Worm (Caenorhabditis elegans) whole organism, midembryonic: Measurements from ENCODE around the gene T07C12.10.

Experiments used
- cog-1 ChIP-seq: sonication (generic microtip); optimal IDR thresholded peaks from 2 replicates; lab custom pipeline; 2016; ENCODE audit warnings: missing genetic modification characterization, missing compliant biosample characterization
- flt-1 ChIP-seq: fragments of 200-800 bp; sonication (Bioruptor generic); IDR thresholded peaks from 2 replicates; pipeline ENCODE4 v1.3.6; 2022; ENCODE audit warnings: missing genetic modification characterization, missing compliant biosample characterization
- ref-1 ChIP-seq: fragments of 200-800 bp; sonication (Bioruptor generic); conservative IDR thresholded peaks from 2 replicates; pipeline ENCODE4 v1.3.6; 2022; ENCODE audit warnings: missing genetic modification reagents, missing genetic modification characterization, missing compliant biosample characterization
- tab-1 ChIP-seq: fragments of 200-800 bp; sonication (Bioruptor generic); IDR thresholded peaks from 2 replicates; pipeline ENCODE4 v1.3.6; 2022; ENCODE audit warnings: missing genetic modification characterization, missing compliant biosample characterization
- ztf-23 ChIP-seq: fragments of 200-800 bp; sonication (Bioruptor generic); IDR thresholded peaks from 2 replicates; pipeline ENCODE4 v1.3.6; 2022; ENCODE audit warnings: missing genetic modification reagents, missing genetic modification characterization, missing compliant biosample characterization
- ztf-29 ChIP-seq: fragments of 200-800 bp; sonication (Bioruptor generic); IDR thresholded peaks from 2 replicates; pipeline ENCODE4 v1.3.6; 2022; ENCODE audit warnings: missing genetic modification reagents, missing genetic modification characterization, missing compliant biosample characterization

DNA sequence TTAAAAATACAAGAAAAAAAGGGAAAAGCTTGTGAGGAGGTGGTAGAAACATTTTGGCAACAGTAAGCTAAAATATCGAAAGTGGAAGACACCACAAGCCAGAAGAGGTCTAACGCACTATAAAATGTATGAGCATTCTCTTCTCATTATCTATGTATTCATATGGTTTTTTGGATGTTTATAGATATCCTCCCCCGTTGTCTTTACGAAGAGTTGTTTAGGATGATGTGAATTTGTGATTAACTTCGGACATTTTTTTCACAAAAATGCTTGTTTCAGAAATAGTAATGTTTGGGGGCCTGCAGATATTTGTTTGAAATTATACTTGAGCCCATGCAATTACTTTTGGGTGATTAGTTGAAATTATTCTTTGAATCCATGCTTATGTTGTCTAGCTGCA lies 45.3 kb downstream of the T07C12.10 start, which contains the start of gene mec-9:
- TF ChIP-seq flt-1: no peak
- TF ChIP-seq ref-1: no peak
- TF ChIP-seq ztf-23 (GFP tag; lab: Robert Waterston, UW): no peak
- no peak for TF ChIP-seq ztf-29 (GFP tag; lab: Robert Waterston, UW)
- TF ChIP-seq cog-1: no peak
- no peak for TF ChIP-seq tab-1 (GFP tag; lab: Robert Waterston, UW)
